Fruit fly (Drosophila melanogaster) whole organism: ENCODE data around the gene Pax.
A peak's percentile ranks its signal among the peaks of the same experiment; 100 is the strongest.

ENCODE experiments used
- CG8478 ChIP-seq: fragments of >200 bp; optimal IDR thresholded peaks from 2 replicates; lab custom pipeline; 2018; ENCODE audit warnings: inconsistent platforms
- Dll ChIP-seq: fragments of >200 bp; optimal IDR thresholded peaks from 2 replicates; lab custom pipeline; 2017
- EcR ChIP-seq, 2 experiments: fragments of >200 bp; optimal IDR thresholded peaks; 2 replicates each; lab custom pipeline; 2017; ENCODE audit warnings: missing biosample characterization in 2 of 2, missing genetic modification characterization in 2 of 2, missing genetic modification reagents in 2 of 2
- pan ChIP-seq: fragments of >200 bp; optimal IDR thresholded peaks from 2 replicates; lab custom pipeline; 2017
- psq ChIP-seq: fragments of >200 bp; optimal IDR thresholded peaks from 2 replicates; lab custom pipeline; 2017
- usp ChIP-seq: fragments of >200 bp; optimal IDR thresholded peaks from 2 replicates; lab custom pipeline; 2017; ENCODE audit warnings: missing biosample characterization, missing genetic modification characterization, mixed read lengths

Gene Pax

DNA sequence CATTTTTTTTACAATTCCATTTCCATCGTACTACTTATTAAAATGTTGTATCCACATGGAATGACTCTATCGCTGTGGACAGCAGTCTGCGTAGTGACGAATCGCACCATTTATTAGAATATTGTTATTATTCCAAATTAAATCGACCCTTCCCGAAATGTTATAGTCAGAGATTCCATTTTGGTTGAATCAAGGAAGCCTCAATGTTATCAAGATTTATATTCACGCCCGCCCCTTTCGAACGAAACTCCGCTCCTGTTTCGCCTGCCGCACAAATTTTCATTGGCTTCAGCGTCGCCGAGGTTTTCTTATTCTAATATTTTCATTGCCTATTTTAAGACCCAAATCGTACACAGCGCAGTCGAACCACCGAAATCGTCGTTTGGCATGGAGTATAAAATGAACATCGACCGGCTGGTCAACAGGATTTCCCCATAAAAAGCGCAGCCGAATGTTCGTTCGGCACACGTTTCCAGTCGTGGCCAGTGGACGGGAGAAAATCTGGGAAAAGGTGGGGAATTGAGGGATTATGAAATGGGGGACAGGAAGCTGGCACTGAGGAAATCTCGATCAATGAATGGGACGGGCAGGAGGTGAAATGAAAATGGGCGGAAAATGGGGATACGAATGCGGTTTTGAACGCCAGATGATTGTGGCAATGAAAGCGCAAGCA, 20.6 kb downstream of the Pax start:
- no peak for TF ChIP-seq psq (lab: Kevin White, UChicago)
- no peak for TF ChIP-seq EcR (GFP tag; optimal IDR thresholded peaks at IDR 0.05; lab: Kevin White, UChicago)
- TF ChIP-seq usp, result no peak
- TF ChIP-seq CG8478 (lab: Kevin White, UChicago), result no peak

dm6 chr2L:19404804-19405203, 21.6 kb downstream of the Pax start:
- TF ChIP-seq usp (no peak), EcR (GFP tag; optimal IDR thresholded peaks at IDR 0.05; lab: Kevin White, UChicago) (no peak), CG8478 (lab: Kevin White, UChicago) (no peak), psq (lab: Kevin White, UChicago) (no peak), pan (no peak), Dll (lab: Kevin White, UChicago) (no peak)

- TF ChIP-seq EcR (GFP tag; optimal IDR thresholded peaks at IDR 0.05; lab: Kevin White, UChicago) (no peak), Dll (lab: Kevin White, UChicago) (no peak), CG8478 (lab: Kevin White, UChicago) (no peak), usp (no peak), pan (no peak), psq (lab: Kevin White, UChicago) (no peak)
Measured at dm6 chr2L:19403398-19403797, 23.0 kb downstream of the Pax start.

DNA sequence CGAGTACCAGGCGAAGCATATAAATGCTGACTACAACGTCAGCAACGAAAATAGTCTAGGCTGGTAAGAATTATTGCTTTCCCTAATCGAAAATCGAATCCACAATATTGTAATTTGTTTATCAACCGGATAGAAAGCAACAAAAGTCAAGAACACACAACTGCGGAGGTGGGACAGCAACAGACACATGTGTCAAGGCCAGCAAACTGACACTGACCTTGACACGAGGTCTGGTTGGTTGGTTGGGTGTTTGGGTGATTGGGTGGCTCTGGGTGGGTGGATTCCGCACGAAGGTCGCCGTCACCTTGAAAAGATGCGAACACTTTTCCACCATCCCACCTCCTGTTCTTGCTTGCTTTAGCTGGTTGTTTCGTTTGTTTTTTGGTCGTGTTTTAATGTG, 23.7 kb downstream of the Pax start:
- TF ChIP-seq usp (no peak), Dll (lab: Kevin White, UChicago) (no peak), CG8478 (lab: Kevin White, UChicago) (no peak), pan (no peak), EcR (GFP tag; optimal IDR thresholded peaks at IDR 0.05; lab: Kevin White, UChicago) (no peak)

- TF ChIP-seq psq (lab: Kevin White, UChicago) (no peak), CG8478 (lab: Kevin White, UChicago) (no peak), EcR (GFP tag; optimal IDR thresholded peaks at IDR 0.05; lab: Kevin White, UChicago) (no peak), usp (no peak), Dll (lab: Kevin White, UChicago) (no peak), pan (no peak)
Measured at dm6 chr2L:19401914-19402313, 24.5 kb downstream of the Pax start.

dm6 chr2L:19398317-19399234, 27.8 kb downstream of the Pax start, which contains the start of gene CG17544:
Gene CG17544 (minus strand): TSS chr2L:19398493.
- TF ChIP-seq Dll (lab: Kevin White, UChicago), result no peak
- no peak for TF ChIP-seq EcR (GFP tag; optimal IDR thresholded peaks at IDR 0.05; lab: Kevin White, UChicago)
- TF ChIP-seq psq (lab: Kevin White, UChicago), result no peak
- no peak for TF ChIP-seq pan
- no peak for TF ChIP-seq CG8478 (lab: Kevin White, UChicago)
- TF ChIP-seq usp, result no peak

- peak; percentile 54 for TF ChIP-seq Dll (lab: Kevin White, UChicago)
- no peak for TF ChIP-seq pan
- TF ChIP-seq EcR (GFP tag; optimal IDR thresholded peaks at IDR 0.05; lab: Kevin White, UChicago), result no peak
Measured at dm6 chr2L:19397617-19398316, 28.6 kb downstream of the Pax start.

dm6 chr2L:19393703-19394210, 32.6 kb downstream of the Pax start, which contains the start of gene CG31798:
Gene CG31798 (plus strand): TSS chr2L:19394160.
- TF ChIP-seq EcR (GFP tag; optimal IDR thresholded peaks at IDR 0.05; lab: Kevin White, UChicago), result no peak
- TF ChIP-seq CG8478 (lab: Kevin White, UChicago), result no peak
- no peak for TF ChIP-seq psq (lab: Kevin White, UChicago)
- no peak for TF ChIP-seq pan
- no peak for TF ChIP-seq Dll (lab: Kevin White, UChicago)
- TF ChIP-seq usp, result no peak

DNA sequence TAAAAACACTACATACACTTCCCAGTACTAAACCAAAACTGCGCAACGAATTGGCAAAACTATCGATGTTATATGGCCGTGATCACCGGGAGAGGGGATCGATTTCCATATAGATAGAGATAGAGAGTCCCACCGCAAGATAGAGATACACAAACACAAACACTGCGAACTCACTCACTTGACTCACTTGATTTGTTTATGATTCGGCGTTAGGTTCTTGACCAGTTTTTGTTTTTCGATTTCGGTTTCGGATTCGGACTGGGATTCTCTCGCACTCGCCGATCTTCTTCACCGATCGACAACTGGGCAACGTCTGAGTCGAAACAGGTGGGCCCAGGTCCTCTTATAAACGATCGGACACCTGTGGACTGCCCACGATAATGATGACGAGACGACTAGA, 36.6 kb downstream of the Pax start, which contains the start of gene CG17549:
Gene CG17549, minus strand, starts transcription at position 327 of the 400 bp plus-strand sequence.
- TF ChIP-seq CG8478 (lab: Kevin White, UChicago) (no peak), usp (no peak), psq (lab: Kevin White, UChicago) (no peak), Dll (lab: Kevin White, UChicago) (no peak)

DNA sequence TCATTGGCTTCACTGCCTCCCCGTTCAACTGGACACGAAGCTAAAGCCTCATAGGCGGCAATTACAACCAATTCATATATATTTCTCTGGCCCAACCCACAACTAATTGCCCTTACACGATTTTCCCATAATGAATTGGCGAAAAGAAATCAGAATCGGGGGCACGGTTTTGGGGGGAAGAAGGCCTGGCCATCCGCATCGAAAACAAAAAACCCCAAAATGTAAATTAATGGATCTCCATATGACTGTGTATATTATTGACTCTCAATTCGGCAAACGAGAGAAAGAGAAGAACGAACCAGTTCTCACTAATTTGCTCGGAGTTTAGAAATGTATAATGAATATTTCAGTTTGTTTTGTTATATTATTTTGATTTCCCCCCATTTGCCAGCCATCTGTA, 37.4 kb downstream of the Pax start:
- TF ChIP-seq usp (no peak), CG8478 (lab: Kevin White, UChicago) (no peak), psq (lab: Kevin White, UChicago) (no peak), EcR (GFP tag; optimal IDR thresholded peaks at IDR 0.05; lab: Kevin White, UChicago) (no peak), pan (no peak), Dll (lab: Kevin White, UChicago) (no peak)

DNA sequence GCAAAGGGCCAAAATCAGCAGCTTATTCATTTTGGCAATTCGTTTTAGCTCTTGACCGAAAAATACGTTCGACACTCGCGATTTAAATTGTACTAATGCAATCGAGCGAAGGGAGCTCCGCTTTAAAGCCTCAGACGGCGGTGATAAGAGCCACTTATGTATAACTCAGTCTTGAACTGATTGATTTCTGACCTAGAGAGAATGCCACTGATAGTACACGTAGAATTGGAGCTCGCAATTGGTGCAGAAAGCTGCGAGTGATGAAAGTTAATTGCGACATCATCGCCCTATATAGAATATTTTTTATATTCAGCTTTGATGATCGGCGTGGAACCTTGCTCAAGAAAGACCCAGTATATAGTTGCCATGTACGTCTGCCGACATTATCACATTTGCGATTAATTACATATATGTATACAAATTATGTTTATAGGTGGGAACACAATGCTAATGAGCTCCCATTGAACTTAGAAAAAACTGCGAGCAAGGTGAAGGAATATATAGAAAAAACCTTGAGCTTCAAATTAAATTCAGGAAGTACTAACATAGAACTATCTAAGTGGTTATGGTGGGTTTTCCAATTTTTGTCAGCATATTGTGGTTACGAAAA, 40.2 kb downstream of the Pax start, which contains the start of gene fon:
Gene fon, minus strand, starts transcription at position 100 of the 610 bp plus-strand sequence.
- TF ChIP-seq CG8478 (lab: Kevin White, UChicago), result no peak
- no peak for TF ChIP-seq Dll (lab: Kevin White, UChicago)
